Fruit fly (Drosophila melanogaster) whole organism, embryonic: ENCODE data around the gene ninaE.

Source experiments
- BtbVII ChIP-seq: fragments of 200-800 bp; sonication (Bioruptor generic); optimal IDR thresholded peaks from 3 replicates; lab custom pipeline; 2017; ENCODE audit warnings: missing biosample characterization, mild to moderate bottlenecking, missing genetic modification characterization
- Bteb2 ChIP-seq: fragments of 200-800 bp; sonication (Bioruptor generic); optimal IDR thresholded peaks from 2 replicates; lab custom pipeline; 2016; ENCODE audit warnings: missing biosample characterization, missing genetic modification characterization
- CG1024 ChIP-seq: fragments of 200-800 bp; sonication (Bioruptor generic); IDR thresholded peaks from 2 replicates; pipeline ENCODE4 v1.3.6; 2022; ENCODE audit warnings: missing biosample characterization, missing genetic modification characterization
- CG10321 ChIP-seq: fragments of 200-800 bp; sonication (Bioruptor generic); IDR thresholded peaks from 2 replicates; pipeline ENCODE4 v1.3.6; 2022; ENCODE audit warnings: missing biosample characterization, missing genetic modification characterization
- CG13287 ChIP-seq: fragments of 200-800 bp; sonication (Bioruptor generic); IDR thresholded peaks from 2 replicates; pipeline ENCODE4 v1.3.6; 2022; ENCODE audit warnings: missing biosample characterization, missing genetic modification characterization; ENCODE audit not compliant: partially characterized antibody
- CG14965 ChIP-seq: fragments of 200-800 bp; sonication (Bioruptor generic); optimal IDR thresholded peaks from 2 replicates; lab custom pipeline; 2016; ENCODE audit warnings: missing biosample characterization, missing genetic modification characterization, borderline replicate concordance
- CG15073 ChIP-seq: fragments of 200-800 bp; sonication (Bioruptor generic); optimal IDR thresholded peaks from 2 replicates; lab custom pipeline; 2016; ENCODE audit warnings: missing biosample characterization, missing genetic modification characterization
- CG15269 ChIP-seq: fragments of 200-800 bp; sonication (Bioruptor generic); optimal IDR thresholded peaks from 2 replicates; lab custom pipeline; 2018; ENCODE audit warnings: missing biosample characterization, mild to moderate bottlenecking, missing genetic modification characterization, moderate library complexity
- CG1647 ChIP-seq: fragments of 200-800 bp; sonication (Bioruptor generic); optimal IDR thresholded peaks from 3 replicates; lab custom pipeline; 2016; ENCODE audit warnings: missing biosample characterization, missing genetic modification characterization
- CG16815 ChIP-seq: fragments of 200-800 bp; sonication (Bioruptor generic); optimal IDR thresholded peaks from 3 replicates; lab custom pipeline; 2017; ENCODE audit warnings: missing biosample characterization, mild to moderate bottlenecking, missing genetic modification characterization
- CG17186 ChIP-seq: fragments of 200-800 bp; sonication (Bioruptor generic); optimal IDR thresholded peaks from 3 replicates; lab custom pipeline; 2017; ENCODE audit warnings: missing biosample characterization, missing genetic modification reagents, missing genetic modification characterization
- CG17568 ChIP-seq: fragments of 200-800 bp; sonication (Bioruptor generic); optimal IDR thresholded peaks from 2 replicates; lab custom pipeline; 2018; ENCODE audit warnings: missing biosample characterization, mild to moderate bottlenecking, missing genetic modification characterization, moderate library complexity
- CG2129 ChIP-seq: fragments of 200-800 bp; sonication (Bioruptor generic); IDR thresholded peaks from 2 replicates; pipeline ENCODE4 v1.3.6; 2022; ENCODE audit warnings: missing biosample characterization, missing genetic modification characterization; ENCODE audit not compliant: partially characterized antibody
- CG2199 ChIP-seq: fragments of 200-800 bp; sonication (Bioruptor generic); IDR thresholded peaks from 3 replicates; pipeline ENCODE4 v1.3.6; 2022; ENCODE audit warnings: missing biosample characterization, missing genetic modification characterization
- CG31224 ChIP-seq: fragments of 200-800 bp; sonication (Bioruptor generic); IDR thresholded peaks from 2 replicates; pipeline ENCODE4 v1.3.6; 2022; ENCODE audit warnings: missing biosample characterization, missing genetic modification characterization
- CG32532 ChIP-seq: fragments of 200-800 bp; sonication (Bioruptor generic); IDR thresholded peaks from 2 replicates; pipeline ENCODE4 v1.3.6; 2022; ENCODE audit warnings: missing biosample characterization, missing genetic modification characterization
- CG3847 ChIP-seq: fragments of 200-800 bp; sonication (Bioruptor generic); IDR thresholded peaks from 2 replicates; pipeline ENCODE4 v1.3.6; 2022; ENCODE audit warnings: missing biosample characterization, missing genetic modification characterization
- CG42726 ChIP-seq: fragments of 200-800 bp; sonication (Bioruptor generic); IDR thresholded peaks from 2 replicates; pipeline ENCODE4 v1.3.6; 2022; ENCODE audit warnings: missing biosample characterization, missing genetic modification characterization; ENCODE audit not compliant: partially characterized antibody
- CG6254 ChIP-seq: fragments of 200-800 bp; sonication (Bioruptor generic); optimal IDR thresholded peaks from 3 replicates; lab custom pipeline; 2017; ENCODE audit warnings: mild to moderate bottlenecking, missing biosample characterization, missing genetic modification reagents, missing genetic modification characterization
- CG6272 ChIP-seq: fragments of 200-800 bp; sonication (Bioruptor generic); IDR thresholded peaks from 2 replicates; pipeline ENCODE4 v1.3.6; 2022; ENCODE audit warnings: missing biosample characterization, missing genetic modification characterization
- CHES-1-like ChIP-seq: fragments of 200-800 bp; sonication (Bioruptor generic); optimal IDR thresholded peaks from 2 replicates; lab custom pipeline; 2016; ENCODE audit warnings: missing biosample characterization, missing genetic modification characterization
- Chrac-16 ChIP-seq: fragments of 200-800 bp; sonication (Bioruptor generic); optimal IDR thresholded peaks from 3 replicates; lab custom pipeline; 2016; ENCODE audit warnings: missing biosample characterization, missing genetic modification characterization
- D ChIP-seq, 2 experiments: fragments of 200-800 bp in 1 of 2; fragments of >200 bp in 1 of 2; sonication (Bioruptor generic) in 1 of 2; optimal IDR thresholded peaks; 2 replicates in 1 of 2; 3 replicates in 1 of 2; lab custom pipeline; 2017; ENCODE audit warnings: mild to moderate bottlenecking in 1 of 2, missing biosample characterization in 1 of 2, missing genetic modification characterization in 1 of 2, missing genetic modification reagents in 1 of 2
- E2f1 ChIP-seq: fragments of 200-800 bp; sonication (Bioruptor generic); IDR thresholded peaks from 2 replicates; pipeline ENCODE4 v1.3.6; 2022; ENCODE audit warnings: missing biosample characterization, missing genetic modification characterization
- Fer1 ChIP-seq: fragments of 200-800 bp; sonication (Bioruptor generic); optimal IDR thresholded peaks from 2 replicates; lab custom pipeline; 2017; ENCODE audit warnings: missing biosample characterization, mild to moderate bottlenecking, missing genetic modification characterization
- GATAe ChIP-seq: fragments of 200-800 bp; sonication (Bioruptor generic); conservative IDR thresholded peaks from 2 replicates; pipeline ENCODE4 v1.3.6; 2022; ENCODE audit warnings: missing biosample characterization, missing genetic modification characterization
- Gsc ChIP-seq: fragments of 200-800 bp; sonication (Bioruptor generic); IDR thresholded peaks from 2 replicates; pipeline ENCODE4 v1.3.6; 2022; ENCODE audit warnings: missing biosample characterization, missing genetic modification characterization
- HLH3B ChIP-seq: fragments of 200-800 bp; sonication (Bioruptor generic); IDR thresholded peaks from 2 replicates; pipeline ENCODE4 v1.3.6; 2022; ENCODE audit warnings: missing biosample characterization, missing genetic modification characterization
- Hr51 ChIP-seq, 2 experiments: fragments of 200-800 bp; sonication (Bioruptor generic); optimal IDR thresholded peaks; 2 replicates in 1 of 2; 3 replicates in 1 of 2; lab custom pipeline; 2016 to 2018; ENCODE audit warnings: missing biosample characterization in 2 of 2, missing genetic modification characterization in 2 of 2, mild to moderate bottlenecking in 1 of 2, moderate library complexity in 1 of 2
- NC2β ChIP-seq: fragments of 200-800 bp; sonication (Bioruptor generic); optimal IDR thresholded peaks from 2 replicates; lab custom pipeline; 2016; ENCODE audit warnings: missing biosample characterization, missing genetic modification characterization
- NfI ChIP-seq: fragments of 200-800 bp; sonication (Bioruptor generic); optimal IDR thresholded peaks from 3 replicates; lab custom pipeline; 2018; ENCODE audit warnings: missing biosample characterization, mild to moderate bottlenecking, missing genetic modification characterization, moderate library complexity
- Opbp ChIP-seq: fragments of 200-800 bp; sonication (Bioruptor generic); IDR thresholded peaks from 3 replicates; pipeline ENCODE4 v1.3.6; 2022; ENCODE audit warnings: missing biosample characterization, missing genetic modification characterization; ENCODE audit not compliant: partially characterized antibody
- Pdp1 ChIP-seq, 2 experiments: fragments of 200-800 bp; sonication (Bioruptor generic); optimal IDR thresholded peaks; 3 replicates each; lab custom pipeline; 2016; ENCODE audit warnings: missing biosample characterization in 2 of 2, missing genetic modification characterization in 2 of 2, mild to moderate bottlenecking in 1 of 2, moderate library complexity in 1 of 2
- Ptx1 ChIP-seq: fragments of 200-800 bp; sonication (Bioruptor generic); IDR thresholded peaks from 2 replicates; pipeline ENCODE4 v1.3.6; 2022; ENCODE audit warnings: missing biosample characterization, missing genetic modification characterization
- Six4 ChIP-seq: fragments of 200-800 bp; sonication (Bioruptor generic); optimal IDR thresholded peaks from 2 replicates; lab custom pipeline; 2016; ENCODE audit warnings: missing biosample characterization, missing genetic modification characterization
- Stat92E ChIP-seq, 3 experiments: fragments of >200 bp in 2 of 3; fragments of 200-800 bp in 1 of 3; sonication (Bioruptor generic) in 1 of 3; optimal IDR thresholded peaks; 2 replicates each; lab custom pipeline; 2017 to 2019; ENCODE audit warnings: missing biosample characterization in 3 of 3, missing genetic modification characterization in 3 of 3, mild to moderate bottlenecking in 1 of 3, moderate library complexity in 1 of 3
- Usf ChIP-seq: fragments of 200-800 bp; sonication (Bioruptor generic); optimal IDR thresholded peaks from 2 replicates; lab custom pipeline; 2017; ENCODE audit warnings: missing genotype, missing biosample characterization, missing genetic modification characterization
- Xbp1 ChIP-seq: fragments of 200-800 bp; sonication (Bioruptor generic); optimal IDR thresholded peaks from 3 replicates; lab custom pipeline; 2016; ENCODE audit warnings: missing biosample characterization, mild to moderate bottlenecking, missing genetic modification characterization
- ac ChIP-seq: fragments of 200-800 bp; sonication (Bioruptor generic); optimal IDR thresholded peaks from 3 replicates; lab custom pipeline; 2017; ENCODE audit warnings: missing biosample characterization, mild to moderate bottlenecking, missing genetic modification characterization
- al ChIP-seq: fragments of 200-800 bp; sonication (Bioruptor generic); IDR thresholded peaks from 2 replicates; pipeline ENCODE4 v1.3.6; 2022; ENCODE audit warnings: missing biosample characterization, missing genetic modification characterization
- br ChIP-seq: fragments of >200 bp; optimal IDR thresholded peaks from 2 replicates; lab custom pipeline; 2017
- en ChIP-seq: fragments of 200-800 bp; sonication (Bioruptor generic); optimal IDR thresholded peaks from 2 replicates; lab custom pipeline; 2016; ENCODE audit warnings: missing biosample characterization, missing genetic modification characterization
- fd64A ChIP-seq: fragments of 200-800 bp; sonication (Bioruptor generic); optimal IDR thresholded peaks from 3 replicates; lab custom pipeline; 2018; ENCODE audit warnings: missing biosample characterization, mild to moderate bottlenecking, missing genetic modification characterization
- gcm ChIP-seq: fragments of 200-800 bp; sonication (Bioruptor generic); optimal IDR thresholded peaks from 2 replicates; lab custom pipeline; 2019; ENCODE audit warnings: missing biosample characterization, mild to moderate bottlenecking, missing genetic modification characterization, moderate library complexity
- jing ChIP-seq: fragments of 200-800 bp; sonication (Bioruptor generic); optimal IDR thresholded peaks from 2 replicates; lab custom pipeline; 2018; ENCODE audit warnings: missing biosample characterization, mild to moderate bottlenecking, missing genetic modification characterization
- lmd ChIP-seq: fragments of 200-800 bp; sonication (Bioruptor generic); IDR thresholded peaks from 2 replicates; pipeline ENCODE4 v1.3.6; 2022; ENCODE audit warnings: missing biosample characterization, missing genetic modification characterization
- run ChIP-seq: fragments of 200-800 bp; sonication (Bioruptor generic); optimal IDR thresholded peaks from 3 replicates; lab custom pipeline; 2018; ENCODE audit warnings: missing biosample characterization, mild to moderate bottlenecking, missing genetic modification characterization
- so ChIP-seq: fragments of 200-800 bp; sonication (Bioruptor generic); IDR thresholded peaks from 3 replicates; pipeline ENCODE4 v1.3.6; 2022; ENCODE audit warnings: missing biosample characterization, missing genetic modification characterization
- stc ChIP-seq: fragments of 200-800 bp; sonication (Bioruptor generic); IDR thresholded peaks from 2 replicates; pipeline ENCODE4 v1.3.6; 2022; ENCODE audit warnings: missing biosample characterization, missing genetic modification characterization
- z ChIP-seq: fragments of 200-800 bp; sonication (Bioruptor generic); IDR thresholded peaks from 3 replicates; pipeline ENCODE4 v1.3.6; 2022; ENCODE audit warnings: missing biosample characterization, missing genetic modification characterization

ninaE gene

dm6 chr3R:19858017-19858659 lies 29.9 kb downstream of the ninaE start (continued):
- TF ChIP-seq CG16815, result no peak
- TF ChIP-seq so, result no peak
- peak; percentile 68 for TF ChIP-seq BtbVII
- TF ChIP-seq NC2β (GFP tag; lab: Kevin White, UChicago), result no peak
- no peak for TF ChIP-seq CG1024 (GFP tag; lab: Robert Waterston, UW)
- no peak for TF ChIP-seq CG2129 (GFP tag; lab: Robert Waterston, UW)
- no peak for TF ChIP-seq Ptx1 (GFP tag; lab: Robert Waterston, UW)
- no peak for TF ChIP-seq lmd (GFP tag; lab: Robert Waterston, UW)
- TF ChIP-seq Fer1 (GFP tag; lab: Kevin White, UChicago), result peak; percentile 61
- TF ChIP-seq CG15073 (GFP tag; lab: Kevin White, UChicago), result no peak
- TF ChIP-seq en, result no peak
- TF ChIP-seq D (optimal IDR thresholded peaks at IDR 0.05; lab: Kevin White, UChicago), result no peak
- peak; percentile 10 for TF ChIP-seq D (GFP tag; optimal IDR thresholded peaks at IDR 0.05; lab: Kevin White, UChicago)
- TF ChIP-seq NfI (GFP tag; lab: Kevin White, UChicago), result no peak
- no peak for TF ChIP-seq Chrac-16
- no peak for TF ChIP-seq CG3847 (GFP tag; lab: Robert Waterston, UW)
- peak; percentile 34 for TF ChIP-seq fd64A (GFP tag; lab: Kevin White, UChicago)
- TF ChIP-seq CG6254, result no peak
- TF ChIP-seq Stat92E (GFP tag; optimal IDR thresholded peaks at IDR 0.05; lab: Kevin White, UChicago), result no peak
- no peak for TF ChIP-seq jing (GFP tag; lab: Kevin White, UChicago)
- no peak for TF ChIP-seq CG42726 (GFP tag; lab: Robert Waterston, UW)
- no peak for TF ChIP-seq CG17186
- TF ChIP-seq Gsc, result no peak
- TF ChIP-seq z (GFP tag; lab: Robert Waterston, UW), result no peak
- no peak for TF ChIP-seq br
- no peak for TF ChIP-seq Opbp (GFP tag; lab: Robert Waterston, UW)
- TF ChIP-seq CG14965 (GFP tag; lab: Kevin White, UChicago), result no peak
- TF ChIP-seq al, result no peak
- TF ChIP-seq Six4 (GFP tag; lab: Kevin White, UChicago), result no peak
- TF ChIP-seq stc (GFP tag; lab: Robert Waterston, UW), result no peak
- TF ChIP-seq CG31224 (GFP tag; lab: Robert Waterston, UW), result no peak
- peak; percentile 14 for TF ChIP-seq Usf (GFP tag; lab: Kevin White, UChicago)
- no peak for TF ChIP-seq CG10321 (GFP tag; lab: Robert Waterston, UW)
- TF ChIP-seq ac (GFP tag; lab: Kevin White, UChicago), result no peak
- peak; percentile 10 for TF ChIP-seq CHES-1-like (GFP tag; lab: Kevin White, UChicago)
- no peak for TF ChIP-seq GATAe
- peak; percentile 50; the same call in 1 of the 2 replicates for TF ChIP-seq CG32532 (GFP tag; lab: Robert Waterston, UW)
- TF ChIP-seq Hr51 (GFP tag; optimal IDR thresholded peaks at IDR 0.05; lab: Kevin White, UChicago), result no peak
- no peak for TF ChIP-seq CG13287 (GFP tag; lab: Robert Waterston, UW)
- TF ChIP-seq run (tag; lab: Kevin White, UChicago), result no peak
- no peak for TF ChIP-seq Pdp1 (GFP tag; optimal IDR thresholded peaks at IDR 0.05; lab: Kevin White, UChicago)
- peak; percentile 37; the same call in 1 of the 2 replicates for TF ChIP-seq HLH3B (GFP tag; lab: Robert Waterston, UW)
- no peak for TF ChIP-seq Xbp1
- no peak for TF ChIP-seq CG15269 (tag; lab: Kevin White, UChicago)
- 0 out of 3 replicates have a peak, but pooled peaks have one; percentile 40 for TF ChIP-seq CG2199 (GFP tag; lab: Robert Waterston, UW)
- TF ChIP-seq CG17568, result no peak
- TF ChIP-seq CG1647 (GFP tag; lab: Kevin White, UChicago), result no peak
- TF ChIP-seq CG6272 (GFP tag; lab: Robert Waterston, UW), result no peak
- no peak for TF ChIP-seq E2f1
- no peak for TF ChIP-seq gcm
- no peak for TF ChIP-seq Bteb2 (GFP tag; lab: Kevin White, UChicago)
